Fruit fly (Drosophila melanogaster) S2 (cell line): ENCODE data around the gene CG34134.

Source experiments
- CG8478 ChIP-seq: fragments of >200 bp; optimal IDR thresholded peaks from 2 replicates; lab custom pipeline; 2018
- CTCF ChIP-seq, 2 experiments: fragments of >200 bp; optimal IDR thresholded peaks; 2 replicates each; lab custom pipeline; 2018

DNA sequence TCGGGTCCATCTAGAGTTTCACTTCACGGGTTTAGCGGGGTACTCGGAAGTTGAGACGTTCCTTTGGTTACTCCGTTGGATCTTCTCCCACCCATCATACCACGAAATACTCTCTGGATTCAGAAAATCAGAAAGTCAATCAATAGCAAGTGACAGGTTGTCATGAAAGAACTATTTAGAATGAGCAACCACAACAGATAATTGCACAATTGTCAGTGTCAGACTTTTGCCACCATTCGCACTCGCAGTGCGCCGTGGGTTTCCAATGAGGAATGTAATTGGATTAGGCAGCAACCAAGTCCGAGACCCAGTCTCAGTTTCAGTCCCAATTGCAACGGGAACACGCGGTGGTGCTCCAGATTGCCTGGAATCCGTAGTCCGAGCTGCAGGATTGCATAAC is 15.3 kb upstream of the CG34134 start, which contains the start of gene CG8419:
- TF ChIP-seq CG8478 (lab: Kevin White, UChicago) (no peak), CTCF (optimal IDR thresholded peaks at IDR 0.05; lab: Kevin White, UChicago) (no peak)
